Worm (Caenorhabditis elegans): ENCODE results near the gene npp-22.

npp-22 gene

DNA sequence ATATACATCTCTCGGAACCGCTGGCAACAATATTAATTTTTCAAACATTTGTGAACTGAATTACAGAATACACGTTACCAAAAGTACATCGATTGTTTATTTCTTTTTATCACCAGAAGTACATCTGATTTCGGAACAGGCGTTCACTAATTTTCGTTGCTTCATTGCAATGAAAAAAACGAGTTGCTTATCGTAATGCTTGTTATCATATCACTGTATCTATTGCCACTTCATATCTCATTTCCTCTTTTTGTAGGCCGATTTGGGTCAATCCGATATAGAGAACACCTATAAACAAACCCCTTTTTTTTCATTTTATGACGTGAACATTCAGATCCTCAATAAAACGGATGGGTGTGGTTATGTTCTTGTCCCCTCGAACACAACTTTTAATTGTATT, 4.1 kb upstream of the npp-22 start:
- TF ChIP-seq nhr-23 (tag; optimal IDR thresholded peaks at IDR 0.05) (peak; percentile 39), unc-62 (GFP tag; optimal IDR thresholded peaks at IDR 0.05) (no peak), nhr-67 (tag; optimal IDR thresholded peaks at IDR 0.05) (no peak), elt-3 (tag; optimal IDR thresholded peaks at IDR 0.05) (peak in 2 of 3 experiments; percentile 59 to 75), nhr-11 (tag; optimal IDR thresholded peaks at IDR 0.05) (no peak)

ce11 chrV:11736896-11737295, 3.6 kb upstream of the npp-22 start, which contains the start of gene spe-42:
Gene spe-42, minus strand, starts transcription at chrV:11736996.
- TF ChIP-seq ceh-82 (tag; optimal IDR thresholded peaks at IDR 0.05) (no peak), eor-1 (tag; optimal IDR thresholded peaks at IDR 0.05) (no peak), lin-39 (tag; optimal IDR thresholded peaks at IDR 0.05) (no peak)

- TF ChIP-seq unc-39 (tag; optimal IDR thresholded peaks at IDR 0.05) = no peak
- TF ChIP-seq nhr-12 (tag; optimal IDR thresholded peaks at IDR 0.05) = no peak
- TF ChIP-seq ztf-4 (tag; optimal IDR thresholded peaks at IDR 0.05) = no peak
- TF ChIP-seq ceh-9 (tag; optimal IDR thresholded peaks at IDR 0.05) = no peak
Observed at ce11 chrV:11732049-11732448, 1.2 kb downstream of the npp-22 start.

DNA sequence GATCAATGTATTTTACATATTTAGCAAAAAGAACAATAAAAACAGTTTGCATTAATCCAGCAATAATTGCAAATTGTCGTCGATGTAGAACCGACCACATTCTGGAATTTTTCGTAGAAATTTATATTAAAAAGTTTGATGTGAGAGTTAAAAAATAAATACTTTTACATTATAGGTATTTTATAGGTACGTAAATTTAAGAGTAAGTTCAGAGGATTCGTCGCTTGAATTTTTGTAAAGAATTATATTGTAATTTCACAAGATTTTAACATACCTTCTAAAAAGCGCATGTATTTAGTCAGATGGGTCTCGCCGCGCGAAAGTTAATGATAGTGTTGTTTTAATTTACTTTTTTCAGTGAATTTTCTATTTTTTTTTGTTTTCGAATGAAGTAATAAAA, 3.2 kb downstream of the npp-22 start, which contains the start of gene rhr-2:
TSS of gene rhr-2 (minus strand) at position 101 of the 400 bp plus-strand sequence.
- TF ChIP-seq nhr-43 (tag; optimal IDR thresholded peaks at IDR 0.05; ENCODE audit: poor library complexity, severe bottlenecking) (no peak), fos-1 (tag; optimal IDR thresholded peaks at IDR 0.05) (no peak), fkh-10 (GFP tag; optimal IDR thresholded peaks at IDR 0.05) (no peak), nhr-11 (tag; optimal IDR thresholded peaks at IDR 0.05) (no peak), lsy-12 (tag; optimal IDR thresholded peaks at IDR 0.05) (no peak), lin-39 (tag; optimal IDR thresholded peaks at IDR 0.05) (no peak), aly-2 (tag; optimal IDR thresholded peaks at IDR 0.05) (no peak), nhr-28 (tag; optimal IDR thresholded peaks at IDR 0.05) (no peak), tbx-2 (tag; optimal IDR thresholded peaks at IDR 0.05) (no peak), daf-12 (tag; optimal IDR thresholded peaks at IDR 0.05) (no peak), ztf-11 (tag; optimal IDR thresholded peaks at IDR 0.05) (no peak), elt-1 (tag; optimal IDR thresholded peaks at IDR 0.05) (no peak), mml-1 (tag; optimal IDR thresholded peaks at IDR 0.05) (no peak), ceh-82 (tag; optimal IDR thresholded peaks at IDR 0.05) (no peak), jun-1 (tag; optimal IDR thresholded peaks at IDR 0.05) (no peak)

DNA sequence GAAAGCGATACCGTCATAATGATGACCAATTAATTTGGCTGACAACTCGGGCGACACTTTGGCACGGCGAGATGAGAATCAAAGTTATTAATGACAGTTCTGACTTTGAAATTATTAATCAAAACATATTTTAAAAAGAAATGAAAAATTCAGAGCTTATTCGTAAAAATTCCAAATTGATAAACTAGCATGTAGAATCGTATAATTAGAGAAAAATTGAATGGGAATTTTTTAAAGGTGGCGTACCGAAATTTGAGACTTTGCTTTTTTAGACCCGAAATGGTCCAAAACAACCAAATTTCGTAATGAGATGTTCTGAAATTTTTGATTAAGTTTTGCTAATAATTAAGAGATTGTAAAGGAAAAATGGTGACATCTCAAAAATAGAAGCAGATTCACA, 7.3 kb downstream of the npp-22 start, which contains the start of gene daf-11:
TSS of gene daf-11 (minus strand) at position 101 of the 400 bp plus-strand sequence.
- no peak for TF ChIP-seq fkh-2 (tag; optimal IDR thresholded peaks at IDR 0.05)
- TF ChIP-seq eor-1 (tag; optimal IDR thresholded peaks at IDR 0.05) = no peak
- no peak for TF ChIP-seq fos-1 (tag; optimal IDR thresholded peaks at IDR 0.05)
- TF ChIP-seq ztf-11 (tag; optimal IDR thresholded peaks at IDR 0.05) = no peak
- no peak for TF ChIP-seq snpc-4 (tag; optimal IDR thresholded peaks at IDR 0.05)
- TF ChIP-seq nhr-43 (tag; optimal IDR thresholded peaks at IDR 0.05; ENCODE audit: poor library complexity, severe bottlenecking) = no peak
- no peak for TF ChIP-seq ceh-16 (tag; optimal IDR thresholded peaks at IDR 0.05)
- no peak for TF ChIP-seq nhr-237 (tag; optimal IDR thresholded peaks at IDR 0.05)
- no peak for TF ChIP-seq nhr-11 (tag; optimal IDR thresholded peaks at IDR 0.05)
- no peak for TF ChIP-seq nhr-76 (tag; optimal IDR thresholded peaks at IDR 0.05)
- TF ChIP-seq mdl-1 (tag; optimal IDR thresholded peaks at IDR 0.05) = no peak
- no peak for TF ChIP-seq elt-2 (tag; optimal IDR thresholded peaks at IDR 0.05)
- no peak for TF ChIP-seq skn-1 (tag; optimal IDR thresholded peaks at IDR 0.05)
- no peak for TF ChIP-seq R02D3.7 (tag; optimal IDR thresholded peaks at IDR 0.05)
- TF ChIP-seq zag-1 (tag; optimal IDR thresholded peaks at IDR 0.05) = no peak
- TF ChIP-seq mml-1 (tag; optimal IDR thresholded peaks at IDR 0.05) = no peak
- no peak for TF ChIP-seq elt-3 (tag; optimal IDR thresholded peaks at IDR 0.05)
- no peak for TF ChIP-seq egl-5 (tag; optimal IDR thresholded peaks at IDR 0.05)
